Fruit fly (Drosophila melanogaster) whole organism, adult: ENCODE results near the gene Vajk2.

ENCODE experiments used
- CG11617 ChIP-seq: fragments of 200-800 bp; sonication (Bioruptor generic); optimal IDR thresholded peaks from 2 replicates; lab custom pipeline; 2017; ENCODE audit warnings: mild to moderate bottlenecking, missing biosample characterization, missing genetic modification reagents, missing genetic modification characterization
- CG12768 ChIP-seq: fragments of 200-800 bp; sonication (Bioruptor generic); optimal IDR thresholded peaks from 2 replicates; lab custom pipeline; 2017; ENCODE audit warnings: missing biosample characterization, missing genetic modification characterization, mild to moderate bottlenecking, moderate library complexity, missing genetic modification reagents
- CG14711 ChIP-seq: fragments of 200-800 bp; sonication (Bioruptor generic); optimal IDR thresholded peaks from 2 replicates; lab custom pipeline; 2018; ENCODE audit warnings: missing biosample characterization, mild to moderate bottlenecking, missing genetic modification characterization, moderate library complexity
- CG1620 ChIP-seq: fragments of 200-800 bp; sonication (Bioruptor generic); optimal IDR thresholded peaks from 2 replicates; lab custom pipeline; 2016; ENCODE audit warnings: missing biosample characterization, missing genetic modification characterization
- CG33017 ChIP-seq: fragments of 200-800 bp; sonication (Bioruptor generic); optimal IDR thresholded peaks from 2 replicates; lab custom pipeline; 2018; ENCODE audit warnings: missing biosample characterization, mild to moderate bottlenecking, missing genetic modification characterization, moderate library complexity
- CG5204 ChIP-seq: fragments of 200-800 bp; sonication (Bioruptor generic); optimal IDR thresholded peaks from 2 replicates; lab custom pipeline; 2016; ENCODE audit warnings: missing biosample characterization, missing genetic modification characterization
- CG7045 ChIP-seq: fragments of 200-800 bp; sonication (Bioruptor generic); optimal IDR thresholded peaks from 2 replicates; lab custom pipeline; 2017; ENCODE audit warnings: missing biosample characterization, mild to moderate bottlenecking, missing genetic modification characterization
- CG7101 ChIP-seq: fragments of 200-800 bp; sonication (Bioruptor generic); optimal IDR thresholded peaks from 2 replicates; lab custom pipeline; 2018; ENCODE audit warnings: missing biosample characterization, mild to moderate bottlenecking, missing genetic modification characterization, moderate library complexity
- Clk ChIP-seq: fragments of 200-800 bp; sonication (Bioruptor generic); optimal IDR thresholded peaks from 2 replicates; lab custom pipeline; 2017; ENCODE audit warnings: missing biosample characterization, missing genetic modification characterization
- Crg-1 ChIP-seq: fragments of 200-800 bp; sonication (Bioruptor generic); optimal IDR thresholded peaks from 2 replicates; lab custom pipeline; 2016; ENCODE audit warnings: missing biosample characterization, missing genetic modification characterization
- Hr96 ChIP-seq: fragments of 200-800 bp; sonication (Bioruptor generic); optimal IDR thresholded peaks from 2 replicates; lab custom pipeline; 2016; ENCODE audit warnings: missing biosample characterization, missing genetic modification characterization
- Mnt ChIP-seq: fragments of 200-800 bp; sonication (Bioruptor generic); optimal IDR thresholded peaks from 2 replicates; lab custom pipeline; 2016; ENCODE audit warnings: missing biosample characterization, mild to moderate bottlenecking, missing genetic modification characterization
- bab1 ChIP-seq: fragments of 200-800 bp; sonication (Bioruptor generic); optimal IDR thresholded peaks from 3 replicates; lab custom pipeline; 2019; ENCODE audit warnings: missing biosample characterization, mild to moderate bottlenecking, missing genetic modification characterization, moderate library complexity
- cic ChIP-seq: fragments of 200-800 bp; sonication (Bioruptor generic); optimal IDR thresholded peaks from 2 replicates; lab custom pipeline; 2017; ENCODE audit warnings: missing biosample characterization, mild to moderate bottlenecking, missing genetic modification characterization, moderate library complexity
- cnc ChIP-seq, 2 experiments: fragments of >200 bp; optimal IDR thresholded peaks; 2 replicates each; lab custom pipeline; 2017
- kay ChIP-seq: fragments of 200-800 bp; sonication (Bioruptor generic); peaks from one replicate; lab custom pipeline; 2016; ENCODE audit warnings: missing biosample characterization, missing genetic modification characterization, borderline replicate concordance
- ovo ChIP-seq: fragments of 200-800 bp; sonication (Bioruptor generic); optimal IDR thresholded peaks from 2 replicates; lab custom pipeline; 2016; ENCODE audit warnings: missing biosample characterization, missing genetic modification characterization
- pad ChIP-seq: fragments of 200-800 bp; sonication (Bioruptor generic); optimal IDR thresholded peaks from 3 replicates; lab custom pipeline; 2017; ENCODE audit warnings: missing biosample characterization, missing genetic modification characterization, mild to moderate bottlenecking, moderate library complexity, missing genetic modification reagents
- tj ChIP-seq: fragments of 200-800 bp; sonication (Bioruptor generic); optimal IDR thresholded peaks from 3 replicates; lab custom pipeline; 2017; ENCODE audit warnings: missing biosample characterization, mild to moderate bottlenecking, missing genetic modification characterization, moderate library complexity
- toe ChIP-seq: fragments of 200-800 bp; sonication (Bioruptor generic); optimal IDR thresholded peaks from 2 replicates; lab custom pipeline; 2016; ENCODE audit warnings: missing biosample characterization, missing genetic modification characterization

Vajk2 gene

DNA sequence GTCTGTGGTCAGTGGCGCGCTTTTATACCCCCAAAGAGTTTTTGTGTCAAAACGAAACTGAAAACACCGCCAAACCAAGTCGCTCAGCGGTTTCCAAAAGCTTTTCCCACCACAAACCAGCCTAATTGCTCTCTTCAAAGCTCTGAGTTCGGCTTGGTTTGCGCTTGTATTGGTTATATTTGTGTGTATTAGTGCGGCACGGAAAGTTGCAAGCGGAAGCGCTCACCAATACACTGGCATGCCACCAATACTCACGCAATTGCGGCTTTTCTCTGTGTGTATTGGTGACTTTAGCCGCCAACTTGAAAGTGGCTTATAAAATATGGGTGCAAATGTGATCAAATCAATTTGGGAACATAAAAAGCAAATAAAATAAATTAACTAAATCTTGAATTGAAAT, 13.0 kb upstream of the Vajk2 start, which contains the start of gene Vajk3:
Gene Vajk3 (minus strand): TSS at position 1 of the 400 bp plus-strand sequence.
- TF ChIP-seq toe: no peak

DNA sequence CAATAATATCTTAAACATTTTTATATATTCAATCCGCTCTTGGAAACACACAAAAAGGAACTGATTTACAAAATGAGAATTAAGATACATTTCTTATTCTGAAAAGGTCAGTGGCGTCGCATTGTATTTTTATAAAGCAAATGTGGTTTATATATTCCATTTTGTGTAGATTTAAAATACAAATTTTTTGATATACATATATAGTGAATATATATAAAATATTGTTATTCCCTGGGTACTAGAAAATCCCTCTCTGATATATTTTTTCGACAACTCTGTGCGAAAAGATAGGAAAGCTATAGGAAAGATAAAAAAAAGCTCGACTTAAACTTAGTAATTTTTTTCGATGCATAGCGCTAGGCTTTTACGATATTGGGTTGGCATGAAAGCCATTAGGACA, 3.2 kb downstream of the Vajk2 start, which contains the start of gene CG42711:
Gene CG42711 (minus strand): TSS at position 45 of the 400 bp plus-strand sequence.
- TF ChIP-seq CG7101 (tag; lab: Kevin White, UChicago): peak; percentile 6
- TF ChIP-seq CG14711: peak; percentile 16
- TF ChIP-seq CG33017 (tag; lab: Kevin White, UChicago): peak; percentile 23
- TF ChIP-seq CG7045 (GFP tag; lab: Kevin White, UChicago): no peak
- no peak for TF ChIP-seq Hr96 (GFP tag; lab: Kevin White, UChicago)

DNA sequence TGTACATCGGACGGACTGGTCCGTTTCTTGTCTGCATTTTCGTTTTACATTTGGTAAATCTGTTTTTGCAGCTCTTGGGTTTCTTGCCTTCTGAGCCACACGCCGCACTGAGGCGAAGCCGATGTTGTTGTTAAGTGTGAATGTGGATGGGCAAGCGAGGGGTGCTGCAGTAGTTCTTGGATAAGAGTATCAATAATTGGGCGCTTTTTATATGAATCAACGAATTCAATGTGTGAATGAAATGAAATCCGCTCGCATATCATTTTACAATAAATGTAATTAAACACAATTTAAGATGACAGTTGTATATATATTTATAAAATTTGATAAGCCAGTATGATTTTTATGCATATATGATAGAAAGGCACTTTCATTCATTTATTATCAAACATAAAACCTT, 6.0 kb downstream of the Vajk2 start:
- TF ChIP-seq CG7101 (tag; lab: Kevin White, UChicago) (no peak), kay (GFP tag; lab: Kevin White, UChicago) (no peak)

DNA sequence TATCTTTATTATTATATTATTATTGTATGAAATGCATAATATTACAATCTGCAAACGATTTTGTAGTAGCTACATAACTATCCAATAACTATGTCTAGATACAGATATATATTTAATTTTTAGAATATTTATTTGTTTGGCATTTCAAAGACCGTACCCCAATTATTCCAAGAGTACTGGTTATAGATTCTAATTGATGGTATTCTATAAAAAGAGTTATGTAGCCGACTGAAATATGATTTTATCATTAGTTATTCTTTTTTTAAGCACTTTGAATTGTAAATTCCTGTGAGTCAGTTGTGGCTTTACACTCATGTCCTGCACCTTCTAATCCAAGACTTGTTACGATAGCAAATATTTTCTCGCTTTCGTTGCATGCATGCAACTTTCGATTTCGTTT, 8.8 kb downstream of the Vajk2 start:
- no peak for TF ChIP-seq CG14711
- TF ChIP-seq Hr96 (GFP tag; lab: Kevin White, UChicago): no peak
- no peak for TF ChIP-seq toe
- TF ChIP-seq Clk: no peak
- no peak for TF ChIP-seq CG5204 (GFP tag; lab: Kevin White, UChicago)
- no peak for TF ChIP-seq CG7045 (GFP tag; lab: Kevin White, UChicago)
- no peak for TF ChIP-seq tj (GFP tag; lab: Kevin White, UChicago)
- no peak for TF ChIP-seq cic (GFP tag; lab: Kevin White, UChicago)
- no peak for TF ChIP-seq CG1620 (GFP tag; lab: Kevin White, UChicago)
- no peak for TF ChIP-seq kay (GFP tag; lab: Kevin White, UChicago)
- TF ChIP-seq pad (GFP tag; lab: Kevin White, UChicago): no peak
- no peak for TF ChIP-seq Mnt (GFP tag; lab: Kevin White, UChicago)
- no peak for TF ChIP-seq cnc (optimal IDR thresholded peaks at IDR 0.05; lab: Kevin White, UChicago)
- TF ChIP-seq CG11617 (GFP tag; lab: Kevin White, UChicago): no peak
- no peak for TF ChIP-seq ovo
- TF ChIP-seq Crg-1 (GFP tag; lab: Kevin White, UChicago): no peak
- no peak for TF ChIP-seq bab1
- TF ChIP-seq CG12768 (GFP tag; lab: Kevin White, UChicago): no peak
- TF ChIP-seq CG7101 (tag; lab: Kevin White, UChicago): no peak
- TF ChIP-seq CG33017 (tag; lab: Kevin White, UChicago): no peak

DNA sequence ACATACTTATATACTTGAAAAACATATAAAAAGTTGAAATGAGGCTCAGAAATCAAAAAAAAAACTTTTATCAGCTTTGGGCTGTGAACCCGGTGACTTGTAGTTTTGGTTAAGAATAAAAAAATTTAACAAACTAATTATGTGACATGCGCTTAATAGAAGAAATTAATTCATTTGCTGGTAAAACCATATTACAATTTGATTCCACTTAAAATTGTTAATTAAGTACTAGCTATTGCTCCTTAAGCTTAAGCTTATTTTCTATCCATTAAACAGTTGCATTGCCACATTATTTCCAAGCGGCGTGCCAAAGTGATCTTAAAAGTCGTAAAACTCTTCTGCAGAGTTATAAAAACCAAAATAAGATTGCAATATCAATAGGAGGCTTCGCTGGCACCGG, 10.5 kb downstream of the Vajk2 start:
- TF ChIP-seq CG7045 (GFP tag; lab: Kevin White, UChicago) (no peak), CG1620 (GFP tag; lab: Kevin White, UChicago) (no peak), CG14711 (no peak), CG11617 (GFP tag; lab: Kevin White, UChicago) (no peak), Mnt (GFP tag; lab: Kevin White, UChicago) (no peak), cic (GFP tag; lab: Kevin White, UChicago) (no peak), Clk (no peak), kay (GFP tag; lab: Kevin White, UChicago) (no peak), pad (GFP tag; lab: Kevin White, UChicago) (no peak), cnc (optimal IDR thresholded peaks at IDR 0.05; lab: Kevin White, UChicago) (no peak), toe (no peak), CG5204 (GFP tag; lab: Kevin White, UChicago) (no peak), tj (GFP tag; lab: Kevin White, UChicago) (no peak), CG33017 (tag; lab: Kevin White, UChicago) (no peak)

DNA sequence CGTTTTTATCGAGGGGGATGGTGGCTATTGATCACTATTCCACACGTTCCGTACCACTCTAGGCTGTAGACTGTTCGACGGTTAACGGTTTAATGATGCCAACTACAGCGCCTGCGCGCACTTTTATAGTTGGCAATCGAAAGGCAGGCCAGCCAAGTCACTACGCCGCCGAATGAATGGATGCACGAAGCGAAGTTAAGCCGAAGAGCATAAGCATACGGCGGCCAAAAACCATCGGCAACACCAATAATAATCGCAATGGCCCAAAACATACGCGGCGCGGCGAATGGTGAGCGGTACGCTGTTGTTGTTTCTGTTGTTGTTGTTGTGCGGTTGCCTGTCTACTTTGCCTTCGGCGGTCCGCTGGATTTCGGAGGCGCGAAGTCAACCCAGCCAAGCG, 11.0 kb downstream of the Vajk2 start, which contains the start of gene Vajk1:
Gene Vajk1 (minus strand): TSS at position 101 of the 400 bp plus-strand sequence.
- TF ChIP-seq Mnt (GFP tag; lab: Kevin White, UChicago): no peak
- TF ChIP-seq CG12768 (GFP tag; lab: Kevin White, UChicago): no peak
- TF ChIP-seq cic (GFP tag; lab: Kevin White, UChicago): no peak
- TF ChIP-seq CG14711: no peak
- TF ChIP-seq Crg-1 (GFP tag; lab: Kevin White, UChicago): no peak
- no peak for TF ChIP-seq pad (GFP tag; lab: Kevin White, UChicago)
- TF ChIP-seq kay (GFP tag; lab: Kevin White, UChicago): no peak
- TF ChIP-seq CG1620 (GFP tag; lab: Kevin White, UChicago): no peak
- TF ChIP-seq CG33017 (tag; lab: Kevin White, UChicago): no peak
- no peak for TF ChIP-seq CG11617 (GFP tag; lab: Kevin White, UChicago)
- TF ChIP-seq ovo: no peak
- TF ChIP-seq Clk: no peak
- no peak for TF ChIP-seq toe
- no peak for TF ChIP-seq Hr96 (GFP tag; lab: Kevin White, UChicago)
- TF ChIP-seq tj (GFP tag; lab: Kevin White, UChicago): no peak
- no peak for TF ChIP-seq CG7101 (tag; lab: Kevin White, UChicago)
- TF ChIP-seq CG5204 (GFP tag; lab: Kevin White, UChicago): no peak
- TF ChIP-seq CG7045 (GFP tag; lab: Kevin White, UChicago): no peak
- TF ChIP-seq bab1: no peak

DNA sequence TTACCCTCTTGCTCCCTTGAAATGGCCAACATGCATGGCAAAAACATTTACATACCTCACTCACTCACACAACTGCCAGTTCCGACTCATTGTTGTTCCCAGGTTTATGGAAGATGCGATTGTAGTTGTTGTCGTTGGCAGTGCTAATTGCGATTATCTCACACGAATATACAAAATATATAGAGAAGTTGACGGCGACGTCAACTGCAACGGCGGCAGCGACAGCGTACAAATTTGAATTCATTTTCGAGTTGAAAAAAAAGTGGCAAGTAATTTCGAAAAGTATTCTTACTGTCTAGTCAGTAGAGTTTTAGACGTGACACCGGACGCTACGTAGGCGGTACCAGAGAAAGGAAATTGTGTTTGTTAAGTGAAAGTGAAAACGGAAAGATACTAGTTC, 20.1 kb downstream of the Vajk2 start, which contains the start of gene Ance-3:
Gene Ance-3 (plus strand): TSS at position 301 of the 400 bp plus-strand sequence.
- TF ChIP-seq Crg-1 (GFP tag; lab: Kevin White, UChicago) (no peak), CG12768 (GFP tag; lab: Kevin White, UChicago) (no peak), kay (GFP tag; lab: Kevin White, UChicago) (no peak), CG5204 (GFP tag; lab: Kevin White, UChicago) (no peak), tj (GFP tag; lab: Kevin White, UChicago) (no peak), ovo (no peak), CG14711 (no peak), toe (no peak), CG7101 (tag; lab: Kevin White, UChicago) (no peak)
